Fruit fly (Drosophila melanogaster): Measurements from ENCODE around the gene Vps60.

Vps60 gene

DNA sequence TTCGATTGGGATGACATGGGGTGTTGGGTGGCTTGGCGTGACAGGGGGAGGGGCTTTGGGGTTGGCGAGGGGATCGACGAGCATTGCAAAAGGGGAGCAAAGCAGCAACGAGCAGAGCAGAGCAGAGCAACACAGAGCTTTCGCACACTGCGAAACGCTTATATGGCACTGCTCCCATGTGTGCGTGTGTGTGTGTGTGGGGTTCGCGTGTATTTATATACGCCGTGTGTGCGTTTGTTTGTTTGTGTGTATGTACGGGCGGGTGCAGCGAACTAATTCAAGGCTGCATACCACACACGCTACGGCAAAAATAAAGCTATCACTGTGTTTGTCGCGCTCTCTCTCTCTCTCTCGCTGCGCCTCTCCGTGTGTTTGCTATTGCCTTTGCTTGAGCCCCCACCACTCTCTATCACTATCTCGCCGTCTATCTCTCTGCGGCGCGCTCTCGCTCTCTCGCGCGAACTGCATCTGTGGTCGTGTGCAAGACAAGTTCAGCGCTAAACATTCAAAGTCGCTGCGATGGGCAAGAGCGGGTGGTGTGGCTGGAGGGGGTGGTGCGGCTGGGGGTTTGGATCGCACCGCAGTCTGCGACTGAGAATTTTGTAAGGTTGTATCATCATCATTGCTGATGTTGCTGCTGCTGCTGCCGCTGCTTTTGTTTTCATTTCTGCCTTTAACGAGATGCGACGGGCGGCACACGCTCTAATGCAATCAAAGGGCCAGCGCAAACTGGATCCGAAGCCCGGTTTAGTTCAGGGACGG lies 30.8 kb downstream of the Vps60 start (continued):
- TF ChIP-seq cg (GFP tag; optimal IDR thresholded peaks at IDR 0.05) (peak; percentile 97), croc (GFP tag; conservative IDR thresholded peaks at IDR 0.05) (no peak), CG12155 (GFP tag; optimal IDR thresholded peaks at IDR 0.05) (peak; percentile 37), bsh (GFP tag; optimal IDR thresholded peaks at IDR 0.05) (no peak), Nf-YA (GFP tag; IDR thresholded peaks at IDR 0.05) (no peak), Hand (GFP tag; optimal IDR thresholded peaks at IDR 0.05) (no peak), sug (tag; optimal IDR thresholded peaks at IDR 0.05) (peak; percentile 15), ab (GFP tag; optimal IDR thresholded peaks at IDR 0.05) (no peak), Rfx (GFP tag; IDR thresholded peaks at IDR 0.05) (no peak), CG10979 (tag; optimal IDR thresholded peaks at IDR 0.05) (no peak), kay (GFP tag; optimal IDR thresholded peaks at IDR 0.05) (peak; percentile 17), Gug (GFP tag; IDR thresholded peaks at IDR 0.05) (no peak), CG10147 (GFP tag; optimal IDR thresholded peaks at IDR 0.05) (no peak), Dfd (GFP tag; optimal IDR thresholded peaks at IDR 0.05) (no peak), CG12299 (tag; optimal IDR thresholded peaks at IDR 0.05) (no peak), CG7745 (tag; optimal IDR thresholded peaks at IDR 0.05) (no peak), D (optimal IDR thresholded peaks at IDR 0.05) (no peak), D (GFP tag; optimal IDR thresholded peaks at IDR 0.05) (no peak), CG8089 (GFP tag; optimal IDR thresholded peaks at IDR 0.05) (no peak), CG6689 (GFP tag; IDR thresholded peaks at IDR 0.05) (peak; percentile 40), NC2β (GFP tag; optimal IDR thresholded peaks at IDR 0.05) (no peak), Doc3 (GFP tag; IDR thresholded peaks at IDR 0.05; ENCODE audit: partially characterized antibody) (no peak), zen (tag; optimal IDR thresholded peaks at IDR 0.05) (no peak), bbx (GFP tag; IDR thresholded peaks at IDR 0.05; ENCODE audit: partially characterized antibody) (peak; percentile 34; the same call in 1 of the 2 replicates), Blimp-1 (GFP tag; optimal IDR thresholded peaks at IDR 0.05) (peak; percentile 72), slbo (GFP tag; IDR thresholded peaks at IDR 0.05) (no peak), CG12659 (GFP tag; optimal IDR thresholded peaks at IDR 0.05) (no peak), insv (GFP tag; optimal IDR thresholded peaks at IDR 0.05) (no peak), Chrac-16 (GFP tag; optimal IDR thresholded peaks at IDR 0.05) (no peak), Jarid2 (GFP tag; optimal IDR thresholded peaks at IDR 0.05) (peak; percentile 14), Dek (tag; optimal IDR thresholded peaks at IDR 0.05) (no peak), CG15696 (tag; optimal IDR thresholded peaks at IDR 0.05) (no peak), CG14441 (GFP tag; IDR thresholded peaks at IDR 0.05) (no peak), kni (GFP tag; optimal IDR thresholded peaks at IDR 0.05) (peak; percentile 62), zfh1 (GFP tag; IDR thresholded peaks at IDR 0.05) (peak; percentile 45; the same call in 1 of the 3 replicates), C15 (GFP tag; IDR thresholded peaks at IDR 0.05) (no peak), ato (GFP tag; IDR thresholded peaks at IDR 0.05; ENCODE audit: partially characterized antibody) (peak; percentile 59), emc (GFP tag; optimal IDR thresholded peaks at IDR 0.05) (no peak), MBD-R2 (GFP tag; IDR thresholded peaks at IDR 0.05) (no peak), CG15601 (tag; optimal IDR thresholded peaks at IDR 0.05) (no peak), CG34376 (GFP tag; optimal IDR thresholded peaks at IDR 0.05) (no peak), h (optimal IDR thresholded peaks at IDR 0.05) (no peak), vvl (GFP tag; IDR thresholded peaks at IDR 0.05) (peak; percentile 40; the same call in 1 of the 2 replicates), fd64A (GFP tag; optimal IDR thresholded peaks at IDR 0.05) (peak; percentile 40), CG13296 (GFP tag; optimal IDR thresholded peaks at IDR 0.05) (no peak), row (GFP tag; IDR thresholded peaks at IDR 0.05) (peak; percentile 17; the same call in 1 of the 3 replicates), twi (tag; optimal IDR thresholded peaks at IDR 0.05) (no peak), Sox102F (GFP tag; optimal IDR thresholded peaks at IDR 0.05) (no peak), CG1233 (GFP tag; optimal IDR thresholded peaks at IDR 0.05) (no peak), crol (GFP tag; IDR thresholded peaks at IDR 0.05) (peak; percentile 97)

Data from whole organism, embryonic.